Worm (Caenorhabditis elegans) whole organism, midembryonic: ENCODE measurements around the gene nhr-67.
"Not testable (repeated sequence)": the region's sequence is repeated elsewhere in the genome, so short reads cannot be mapped to it uniquely, and the experiment has no call there.

Experiments
- cog-1 ChIP-seq: sonication (generic microtip); optimal IDR thresholded peaks from 2 replicates; lab custom pipeline; 2016; ENCODE audit warnings: missing genetic modification characterization, missing compliant biosample characterization
- flt-1 ChIP-seq: fragments of 200-800 bp; sonication (Bioruptor generic); IDR thresholded peaks from 2 replicates; pipeline ENCODE4 v1.3.6; 2022; ENCODE audit warnings: missing genetic modification characterization, missing compliant biosample characterization
- klf-2 ChIP-seq: fragments of 200-800 bp; sonication (Bioruptor generic); conservative IDR thresholded peaks from 2 replicates; pipeline ENCODE4 v1.3.6; 2022; ENCODE audit warnings: missing genetic modification reagents, missing genetic modification characterization, missing compliant biosample characterization
- med-1 ChIP-seq: sonication (generic microtip); optimal IDR thresholded peaks from 2 replicates; lab custom pipeline; 2017; ENCODE audit warnings: missing genetic modification characterization, mild to moderate bottlenecking, missing compliant biosample characterization, antibody characterized with exemption, missing genetic modification reagents; ENCODE audit not compliant: insufficient read depth
- ref-1 ChIP-seq: fragments of 200-800 bp; sonication (Bioruptor generic); conservative IDR thresholded peaks from 2 replicates; pipeline ENCODE4 v1.3.6; 2022; ENCODE audit warnings: missing genetic modification reagents, missing genetic modification characterization, missing compliant biosample characterization
- ztf-23 ChIP-seq: fragments of 200-800 bp; sonication (Bioruptor generic); IDR thresholded peaks from 2 replicates; pipeline ENCODE4 v1.3.6; 2022; ENCODE audit warnings: missing genetic modification reagents, missing genetic modification characterization, missing compliant biosample characterization
- ztf-29 ChIP-seq: fragments of 200-800 bp; sonication (Bioruptor generic); IDR thresholded peaks from 2 replicates; pipeline ENCODE4 v1.3.6; 2022; ENCODE audit warnings: missing genetic modification reagents, missing genetic modification characterization, missing compliant biosample characterization

ce11 chrIV:11202389-11202788, 32.8 kb downstream of the nhr-67 start, which contains the start of gene R07H5.11:
- not testable (repeated sequence) for TF ChIP-seq med-1; ztf-23; flt-1; ref-1 (GFP tag; lab: Robert Waterston, UW); ztf-29 (GFP tag; lab: Robert Waterston, UW); klf-2 (GFP tag; lab: Robert Waterston, UW); cog-1
